Worm (Caenorhabditis elegans) whole organism, late embryonic: ENCODE results near the gene ugt-46.

Experiments
- ceh-14 ChIP-seq: sonication (generic microtip); optimal IDR thresholded peaks from 2 replicates; lab custom pipeline; 2016; ENCODE audit warnings: missing genotype, missing genetic modification characterization, missing compliant biosample characterization
- dmd-4 ChIP-seq: sonication (generic microtip); optimal IDR thresholded peaks from 2 replicates; lab custom pipeline; 2016; ENCODE audit warnings: borderline replicate concordance, missing genetic modification characterization, missing compliant biosample characterization
- pqm-1 ChIP-seq: sonication (generic microtip); optimal IDR thresholded peaks from 2 replicates; lab custom pipeline; 2016; ENCODE audit warnings: missing genetic modification characterization, missing compliant biosample characterization
- ref-2 ChIP-seq: sonication (generic microtip); optimal IDR thresholded peaks from 2 replicates; lab custom pipeline; 2016; ENCODE audit warnings: missing genetic modification characterization, missing compliant biosample characterization
- unc-86 ChIP-seq: sonication (generic microtip); optimal IDR thresholded peaks from 2 replicates; lab custom pipeline; 2016; ENCODE audit warnings: missing genetic modification characterization, missing compliant biosample characterization

ce11 chrX:557195-557594, 27.1 kb upstream of the ugt-46 start, which contains the start of gene hlh-19:
- no peak for TF ChIP-seq unc-86 (tag; lab: Kevin White, UChicago)
- no peak for TF ChIP-seq pqm-1 (tag; lab: Kevin White, UChicago)
- TF ChIP-seq ref-2 = no peak
- no peak for TF ChIP-seq dmd-4 (tag; lab: Kevin White, UChicago)
- no peak for TF ChIP-seq ceh-14 (tag; lab: Kevin White, UChicago)
